Worm (Caenorhabditis elegans): ENCODE data around the gene cdc-73.
A peak's percentile ranks its signal among the peaks of the same experiment; 100 is the strongest.

Gene cdc-73

DNA sequence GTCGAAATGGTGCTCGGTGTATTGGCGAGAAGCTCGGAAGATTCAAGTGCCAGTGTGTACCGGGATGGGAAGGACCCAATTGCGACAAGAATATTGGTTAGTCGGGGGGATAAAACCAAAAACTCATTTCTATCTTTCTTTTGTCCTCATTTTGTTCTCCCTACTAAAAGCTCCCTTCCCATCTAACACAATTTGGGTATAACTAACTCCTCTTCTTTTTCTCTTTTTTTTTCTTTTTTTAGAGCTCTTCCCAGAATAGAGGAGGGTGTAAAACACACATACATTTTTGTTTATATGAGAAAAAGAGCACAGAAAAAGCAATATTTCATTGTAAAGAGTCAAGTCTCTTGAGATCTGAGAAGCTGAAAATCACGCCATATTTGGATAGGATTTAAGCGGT, 37.2 kb upstream of the cdc-73 start:
- TF ChIP-seq fkh-10 (GFP tag; optimal IDR thresholded peaks at IDR 0.05), result peak; percentile 61
- TF ChIP-seq nhr-77 (tag; optimal IDR thresholded peaks at IDR 0.05), result no peak

- no peak for TF ChIP-seq snpc-4 (tag; optimal IDR thresholded peaks at IDR 0.05)
- no peak for TF ChIP-seq tbx-2 (tag; optimal IDR thresholded peaks at IDR 0.05)
- TF ChIP-seq ceh-82 (tag; optimal IDR thresholded peaks at IDR 0.05), result no peak
- no peak for TF ChIP-seq skn-1 (tag; optimal IDR thresholded peaks at IDR 0.05)
- no peak for TF ChIP-seq fkh-10 (GFP tag; optimal IDR thresholded peaks at IDR 0.05)
Measured at ce11 chrIV:4007697-4008096, 34.7 kb upstream of the cdc-73 start, which contains the start of gene W02C12.2. Gene W02C12.2, minus strand, starts transcription at chrIV:4007973.

- TF ChIP-seq nhr-67 (tag; optimal IDR thresholded peaks at IDR 0.05), result no peak
- no peak for TF ChIP-seq mml-1 (tag; optimal IDR thresholded peaks at IDR 0.05)
- TF ChIP-seq elt-2 (tag; optimal IDR thresholded peaks at IDR 0.05), result no peak
- no peak for TF ChIP-seq fos-1 (tag; optimal IDR thresholded peaks at IDR 0.05)
- no peak for TF ChIP-seq ceh-9 (tag; optimal IDR thresholded peaks at IDR 0.05)
- no peak for TF ChIP-seq ceh-28 (tag; optimal IDR thresholded peaks at IDR 0.05)
- TF ChIP-seq fkh-10 (GFP tag; optimal IDR thresholded peaks at IDR 0.05), result no peak
Measured at ce11 chrIV:4008440-4008839, 33.9 kb upstream of the cdc-73 start.

ce11 chrIV:4009923-4010322, 32.5 kb upstream of the cdc-73 start:
- TF ChIP-seq zag-1 (tag; optimal IDR thresholded peaks at IDR 0.05) (no peak), nhr-12 (tag; optimal IDR thresholded peaks at IDR 0.05) (no peak), sea-2 (GFP tag; optimal IDR thresholded peaks at IDR 0.05) (no peak), nhr-11 (tag; optimal IDR thresholded peaks at IDR 0.05) (no peak), jun-1 (tag; optimal IDR thresholded peaks at IDR 0.05) (no peak), unc-39 (tag; optimal IDR thresholded peaks at IDR 0.05) (no peak), fkh-10 (GFP tag; optimal IDR thresholded peaks at IDR 0.05) (no peak), nhr-77 (tag; optimal IDR thresholded peaks at IDR 0.05) (no peak), nhr-43 (tag; optimal IDR thresholded peaks at IDR 0.05; ENCODE audit: poor library complexity, severe bottlenecking) (no peak), nhr-237 (tag; optimal IDR thresholded peaks at IDR 0.05) (no peak), nfya-1 (tag; optimal IDR thresholded peaks at IDR 0.05; ENCODE audit: insufficient read depth) (no peak)

ce11 chrIV:4013621-4014020, 28.8 kb upstream of the cdc-73 start:
- TF ChIP-seq hmg-11 (tag; optimal IDR thresholded peaks at IDR 0.05) (no peak), nhr-76 (tag; optimal IDR thresholded peaks at IDR 0.05) (no peak), fos-1 (tag; optimal IDR thresholded peaks at IDR 0.05) (no peak), elt-2 (tag; optimal IDR thresholded peaks at IDR 0.05) (no peak), nhr-67 (tag; optimal IDR thresholded peaks at IDR 0.05) (no peak), ama-1 (optimal IDR thresholded peaks at IDR 0.05) (no peak), nhr-237 (tag; optimal IDR thresholded peaks at IDR 0.05) (no peak), pha-4 (tag; optimal IDR thresholded peaks at IDR 0.05) (no peak), nhr-12 (tag; optimal IDR thresholded peaks at IDR 0.05) (no peak), ztf-11 (tag; optimal IDR thresholded peaks at IDR 0.05) (no peak), ceh-82 (tag; optimal IDR thresholded peaks at IDR 0.05) (no peak), sea-2 (GFP tag; optimal IDR thresholded peaks at IDR 0.05) (no peak), nhr-77 (tag; optimal IDR thresholded peaks at IDR 0.05) (no peak), ceh-9 (tag; optimal IDR thresholded peaks at IDR 0.05) (no peak)

ce11 chrIV:4014341-4014826, 28.0 kb upstream of the cdc-73 start:
- peak; percentile 46 for TF ChIP-seq nhr-77 (tag; optimal IDR thresholded peaks at IDR 0.05)
- no peak for TF ChIP-seq ztf-4 (tag; optimal IDR thresholded peaks at IDR 0.05)
- no peak for TF ChIP-seq sea-2 (GFP tag; optimal IDR thresholded peaks at IDR 0.05)
- no peak for TF ChIP-seq lsy-12 (tag; optimal IDR thresholded peaks at IDR 0.05)
- TF ChIP-seq R02D3.7 (tag; optimal IDR thresholded peaks at IDR 0.05), result peak; percentile 7
- no peak for TF ChIP-seq hmg-11 (tag; optimal IDR thresholded peaks at IDR 0.05)
- TF ChIP-seq nfya-1 (tag; optimal IDR thresholded peaks at IDR 0.05; ENCODE audit: insufficient read depth), result no peak
- TF ChIP-seq elt-2 (tag; optimal IDR thresholded peaks at IDR 0.05), result peak; percentile 2
- no peak for TF ChIP-seq ceh-16 (tag; optimal IDR thresholded peaks at IDR 0.05)

- TF ChIP-seq ztf-11 (tag; optimal IDR thresholded peaks at IDR 0.05) (no peak), lsy-12 (tag; optimal IDR thresholded peaks at IDR 0.05) (no peak), ZK546.5 (tag; optimal IDR thresholded peaks at IDR 0.05) (no peak), mml-1 (tag; optimal IDR thresholded peaks at IDR 0.05) (no peak), hmg-11 (tag; optimal IDR thresholded peaks at IDR 0.05) (no peak), zag-1 (tag; optimal IDR thresholded peaks at IDR 0.05) (no peak), fos-1 (tag; optimal IDR thresholded peaks at IDR 0.05) (no peak), nhr-12 (tag; optimal IDR thresholded peaks at IDR 0.05) (no peak)
Measured at ce11 chrIV:4015660-4016059, 26.7 kb upstream of the cdc-73 start.
